Fruit fly (Drosophila melanogaster): ENCODE measurements around the gene CG5122.

Gene CG5122

DNA sequence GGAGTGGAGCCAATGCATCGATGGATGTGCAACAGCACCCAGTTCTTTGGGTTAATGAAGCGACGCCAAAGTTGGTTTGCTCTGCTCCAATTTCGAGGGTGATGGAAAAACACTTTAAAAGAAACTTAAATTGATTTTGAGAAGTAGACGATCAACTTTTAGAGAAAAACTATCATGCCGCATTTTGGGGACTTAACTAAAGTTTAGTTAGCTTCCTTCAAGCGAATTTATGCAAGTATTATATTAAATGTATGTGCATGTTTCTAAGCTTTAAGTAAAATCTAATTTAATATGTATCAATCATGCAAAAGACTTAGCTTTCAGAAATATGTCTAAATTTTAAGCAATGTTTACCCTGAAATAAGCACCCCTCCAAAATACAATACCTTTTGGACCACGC lies at the start of gene CG5122:
Gene CG5122, plus strand, starts transcription at position 301 of the 400 bp plus-strand sequence.
- TF ChIP-seq CG17801 (GFP tag; optimal IDR thresholded peaks at IDR 0.05; ENCODE audit: partially characterized antibody) = no peak

DNA sequence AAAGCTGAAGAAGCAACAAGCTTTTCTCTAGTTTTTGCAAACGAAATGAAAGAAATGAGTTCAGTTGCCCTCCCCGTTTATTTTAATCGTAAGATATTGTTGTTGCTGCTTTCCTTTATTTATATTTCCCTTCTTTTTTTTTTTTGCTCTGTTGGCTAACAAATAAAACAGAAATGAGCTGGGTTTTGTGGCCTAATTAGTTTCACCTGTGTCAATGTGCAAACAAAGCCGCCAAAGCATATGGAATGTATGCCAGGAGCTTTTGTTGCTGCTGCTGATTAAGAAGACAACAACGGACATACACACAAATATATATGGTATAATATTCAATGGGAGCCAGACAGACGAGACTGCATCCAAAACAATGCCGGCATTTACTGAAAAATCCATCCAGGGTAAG lies 48.2 kb upstream of the CG5122 start:
- no peak for TF ChIP-seq CG17801 (GFP tag; optimal IDR thresholded peaks at IDR 0.05; ENCODE audit: partially characterized antibody)

DNA sequence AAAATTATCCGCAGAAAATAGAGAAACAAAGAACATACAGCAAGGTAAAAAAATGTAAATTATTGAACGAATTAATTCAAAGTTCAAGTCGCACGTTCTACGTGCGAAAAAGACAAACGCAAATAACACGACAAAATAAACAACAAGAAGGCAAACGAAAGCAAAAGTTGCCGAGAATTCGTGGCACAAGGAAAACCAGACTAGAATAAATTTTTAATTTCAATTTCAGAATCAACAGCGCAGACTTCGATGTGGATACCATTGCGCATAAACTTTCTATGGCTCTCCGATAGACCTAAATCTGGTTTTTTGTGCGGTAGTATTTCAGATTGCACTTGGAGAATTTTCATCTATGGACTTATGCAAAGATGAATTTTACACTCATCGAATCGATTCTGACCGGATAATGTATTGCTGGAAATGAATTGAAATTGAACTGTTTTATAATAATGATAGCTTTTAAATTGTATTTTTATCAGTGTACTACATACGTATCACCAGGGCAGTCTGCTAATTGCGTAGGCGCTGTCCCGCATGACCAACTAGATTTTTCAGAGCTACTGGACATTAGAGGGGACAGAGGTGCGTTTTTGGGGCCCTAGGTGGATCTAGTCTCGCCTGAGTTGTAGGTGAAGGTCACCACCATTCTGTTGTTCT lies 46.8 kb upstream of the CG5122 start:
- TF ChIP-seq CG17801 (GFP tag; optimal IDR thresholded peaks at IDR 0.05; ENCODE audit: partially characterized antibody) = no peak

DNA sequence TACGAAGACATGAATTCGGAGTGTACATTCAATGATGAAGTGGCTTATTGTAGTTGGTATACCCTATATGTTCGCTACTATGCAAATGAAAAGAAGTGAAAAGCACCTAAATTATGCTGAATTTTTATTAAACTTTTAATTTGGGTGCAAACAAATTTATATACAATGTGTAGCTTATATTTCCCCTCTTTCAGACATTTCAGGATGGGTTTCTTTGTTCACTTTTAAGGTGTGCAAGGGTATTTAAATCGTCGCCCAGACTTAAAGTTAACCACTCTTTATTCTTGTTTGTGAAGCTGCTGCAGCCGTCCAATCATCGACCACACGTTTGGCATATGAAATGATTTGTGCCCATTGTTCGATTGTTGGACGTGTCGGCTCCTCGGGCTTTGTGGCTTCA lies 43.7 kb upstream of the CG5122 start:
- TF ChIP-seq CG17801 (GFP tag; optimal IDR thresholded peaks at IDR 0.05; ENCODE audit: partially characterized antibody) = no peak

DNA sequence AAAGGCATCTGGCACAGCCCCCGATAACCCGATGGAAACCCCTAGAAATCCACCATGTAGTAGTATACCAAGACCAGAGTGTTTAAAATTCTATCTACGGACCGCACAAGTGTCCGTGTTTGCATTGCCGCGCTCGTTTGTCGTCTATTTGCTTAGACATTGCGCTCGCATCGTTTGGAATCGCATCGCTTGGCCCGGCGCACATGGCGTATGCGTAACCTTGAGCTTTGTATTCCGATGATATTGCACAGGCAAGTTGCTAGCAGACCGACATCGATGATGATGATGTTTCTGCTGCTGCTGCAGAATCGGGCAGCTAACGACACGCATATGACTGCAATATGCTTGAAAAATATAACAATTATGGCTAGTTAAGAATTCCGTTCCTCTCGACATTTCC lies 41.8 kb upstream of the CG5122 start:
- no peak for TF ChIP-seq CG17801 (GFP tag; optimal IDR thresholded peaks at IDR 0.05; ENCODE audit: partially characterized antibody)

DNA sequence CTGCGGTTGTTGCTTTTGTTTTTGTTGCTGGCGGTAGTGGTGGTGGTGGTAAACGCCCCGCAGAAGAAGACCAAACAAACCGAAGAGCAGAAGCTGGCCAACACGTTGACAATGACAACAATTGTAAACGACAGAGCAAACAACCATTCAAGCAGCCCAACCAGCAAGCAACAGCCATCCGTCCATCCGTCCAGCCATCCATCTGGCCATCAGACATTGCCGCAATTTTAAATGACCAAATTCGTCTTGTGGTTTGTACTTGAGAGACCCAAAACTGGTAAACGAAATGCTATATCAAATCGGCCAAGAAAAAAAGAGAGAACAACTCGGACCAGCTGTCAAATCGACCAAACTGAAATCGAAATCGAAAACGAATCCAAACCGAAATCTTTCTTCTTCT lies 34.6 kb upstream of the CG5122 start:
- no peak for TF ChIP-seq CG17801 (GFP tag; optimal IDR thresholded peaks at IDR 0.05; ENCODE audit: partially characterized antibody)

DNA sequence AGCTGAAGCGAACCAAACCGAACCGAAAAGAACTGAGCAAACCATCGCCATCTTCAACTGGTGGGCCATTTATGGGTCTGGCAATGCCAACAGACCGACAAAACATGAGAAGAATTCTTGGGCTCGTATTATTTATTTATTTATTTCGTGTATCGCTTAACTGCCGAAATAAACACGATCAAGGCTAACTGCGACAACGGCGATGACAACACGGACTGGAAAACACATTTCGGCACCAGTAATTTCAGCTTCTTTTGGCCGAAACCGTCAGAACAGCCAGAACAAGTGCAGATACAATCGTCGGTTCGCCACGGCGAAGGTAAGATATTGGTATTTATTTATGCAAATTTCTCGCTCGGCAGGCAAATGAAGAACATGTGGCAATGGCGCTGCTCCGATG lies 33.2 kb upstream of the CG5122 start:
- TF ChIP-seq CG17801 (GFP tag; optimal IDR thresholded peaks at IDR 0.05; ENCODE audit: partially characterized antibody) = no peak

DNA sequence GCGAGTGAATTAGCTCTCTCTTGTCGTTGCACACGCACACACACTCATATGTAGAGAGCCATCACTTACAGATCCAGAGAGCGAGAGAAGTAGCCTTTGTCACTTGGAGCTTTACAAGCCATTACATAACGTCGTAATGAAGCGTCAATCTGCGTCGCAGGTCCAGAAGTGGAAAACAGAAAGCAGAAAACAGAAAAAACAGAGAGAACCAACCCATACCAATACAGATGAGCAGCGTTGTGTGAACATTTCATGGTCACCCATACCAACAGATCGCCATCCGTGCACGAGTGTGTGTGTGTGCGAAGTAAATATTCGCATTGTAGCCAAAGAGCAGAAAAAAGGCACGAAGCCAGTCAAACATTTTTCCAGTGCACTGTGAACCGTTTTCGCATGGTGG lies 32.1 kb upstream of the CG5122 start:
- TF ChIP-seq CG17801 (GFP tag; optimal IDR thresholded peaks at IDR 0.05; ENCODE audit: partially characterized antibody) = no peak

DNA sequence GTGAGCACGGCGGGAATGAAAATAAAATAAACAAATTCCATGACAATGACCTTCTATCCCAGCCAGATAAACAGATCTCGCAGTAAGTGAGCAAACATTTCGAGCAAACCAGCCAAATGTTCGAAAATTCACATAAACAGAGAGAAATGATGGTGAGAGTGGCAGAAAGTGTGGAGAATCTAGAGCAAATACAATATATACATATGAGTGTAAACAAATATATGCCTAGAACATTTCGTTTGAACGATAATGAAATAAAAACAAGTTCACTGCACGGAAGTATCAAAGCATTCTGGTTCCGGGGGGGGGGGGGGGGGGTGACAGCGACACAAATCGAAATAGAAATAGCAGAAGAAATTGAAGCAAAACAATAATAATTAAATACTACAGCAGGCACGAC lies 28.9 kb upstream of the CG5122 start:
- no peak for TF ChIP-seq CG17801 (GFP tag; optimal IDR thresholded peaks at IDR 0.05; ENCODE audit: partially characterized antibody)

DNA sequence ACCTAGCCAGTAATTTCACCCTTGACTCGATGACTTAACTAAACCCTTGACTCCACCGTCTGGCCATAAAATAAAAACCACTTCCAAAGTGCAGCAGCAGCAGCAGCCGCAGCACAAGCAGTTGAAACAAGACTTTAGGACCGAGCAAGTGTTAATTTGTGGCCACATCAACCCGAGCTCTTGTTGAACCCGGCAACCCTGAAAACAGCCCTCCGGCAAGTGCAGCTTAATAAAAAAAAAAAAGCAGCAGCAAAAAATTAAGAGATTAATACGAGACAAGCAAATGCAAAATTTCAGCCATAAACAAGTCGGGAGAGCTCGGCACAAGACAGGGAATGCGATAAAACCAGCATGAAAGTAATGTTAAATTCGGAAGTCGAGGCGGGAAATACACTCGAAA lies 25.6 kb upstream of the CG5122 start:
- no peak for TF ChIP-seq CG17801 (GFP tag; optimal IDR thresholded peaks at IDR 0.05; ENCODE audit: partially characterized antibody)

DNA sequence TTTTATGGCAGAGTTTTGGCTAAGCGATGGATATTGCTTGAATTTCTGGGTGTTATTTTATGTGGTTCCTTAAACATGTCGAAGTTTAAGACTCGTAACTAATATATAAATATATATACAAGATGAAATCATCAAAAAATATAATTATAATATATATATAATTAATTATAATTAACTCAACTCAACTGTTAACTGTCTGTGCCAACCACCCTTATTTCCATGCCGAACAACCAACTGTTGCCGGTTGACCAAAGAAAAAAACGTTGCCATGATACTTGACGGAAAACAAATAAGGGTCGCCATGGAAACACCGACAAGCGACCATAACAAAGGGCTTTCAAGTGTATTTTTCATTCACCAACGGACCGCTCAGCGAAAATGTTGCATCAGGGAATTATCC lies 23.9 kb upstream of the CG5122 start, which contains the start of gene Ttc30:
Gene Ttc30, plus strand, starts transcription at position 301 of the 400 bp plus-strand sequence.
- TF ChIP-seq CG17801 (GFP tag; optimal IDR thresholded peaks at IDR 0.05; ENCODE audit: partially characterized antibody) = no peak

DNA sequence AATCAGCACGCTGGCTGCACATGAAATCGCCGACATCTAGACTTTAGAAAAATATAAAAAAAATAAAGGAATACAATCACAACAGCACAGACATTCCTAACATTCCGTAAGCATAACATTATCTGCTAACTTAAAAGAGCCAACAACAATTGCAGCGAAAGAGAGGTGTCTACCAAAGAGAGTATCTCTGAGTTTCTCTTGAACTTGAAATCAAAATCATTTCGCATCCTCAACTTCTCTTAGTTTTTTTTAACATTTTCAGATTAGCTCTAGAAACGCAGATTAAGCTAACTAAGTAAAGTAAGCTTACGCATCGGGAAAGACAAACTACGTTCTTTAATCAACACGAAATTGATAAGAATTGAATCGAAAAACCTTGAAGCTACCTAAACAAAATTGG lies 16.8 kb upstream of the CG5122 start:
- TF ChIP-seq CG17801 (GFP tag; optimal IDR thresholded peaks at IDR 0.05; ENCODE audit: partially characterized antibody) = no peak

DNA sequence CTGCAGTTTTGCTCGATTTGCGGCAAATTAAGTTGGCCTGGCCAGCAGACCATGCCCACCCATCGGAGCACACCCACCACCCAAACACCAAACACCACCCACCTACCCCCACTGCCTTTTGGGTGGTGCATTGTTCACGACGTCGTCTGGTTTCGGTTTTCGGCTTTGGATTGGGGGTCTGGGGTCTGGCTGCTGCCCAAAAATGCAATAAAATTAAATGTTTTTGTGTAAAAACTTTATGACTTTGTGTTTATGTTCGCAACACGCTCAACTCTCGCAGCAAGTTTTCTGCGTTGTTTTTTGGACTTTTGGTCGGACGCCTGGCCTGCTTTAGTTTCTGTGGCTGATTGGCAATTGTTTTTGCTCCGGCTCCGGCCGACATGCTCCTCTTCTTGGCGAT lies 13.7 kb upstream of the CG5122 start:
- TF ChIP-seq CG17801 (GFP tag; optimal IDR thresholded peaks at IDR 0.05; ENCODE audit: partially characterized antibody) = no peak

DNA sequence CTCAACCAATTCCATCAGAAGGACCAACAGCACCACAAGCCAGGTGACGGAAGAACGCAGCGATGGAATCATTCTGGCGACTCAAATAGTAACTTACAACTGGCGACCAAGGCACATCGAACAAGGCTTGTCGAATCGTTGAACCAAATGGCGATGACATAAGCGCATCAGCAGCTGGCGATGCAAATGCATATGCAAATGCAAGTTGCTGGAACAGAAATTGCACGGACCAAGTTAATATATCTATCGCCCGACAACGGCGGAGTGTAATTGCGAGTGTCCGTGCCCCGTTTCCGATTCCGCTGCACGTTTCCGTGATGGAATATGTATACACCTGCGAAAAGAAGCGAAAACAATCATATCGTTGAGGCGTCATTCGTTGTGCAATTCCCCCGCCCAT lies 11.4 kb upstream of the CG5122 start, which contains the start of the genes CG44198 and CG43050:
Gene CG44198, minus strand, starts transcription at position 101 of the 400 bp plus-strand sequence.
Gene CG43050, plus strand, starts transcription at position 261 of the 400 bp plus-strand sequence.
- no peak for TF ChIP-seq CG17801 (GFP tag; optimal IDR thresholded peaks at IDR 0.05; ENCODE audit: partially characterized antibody)

DNA sequence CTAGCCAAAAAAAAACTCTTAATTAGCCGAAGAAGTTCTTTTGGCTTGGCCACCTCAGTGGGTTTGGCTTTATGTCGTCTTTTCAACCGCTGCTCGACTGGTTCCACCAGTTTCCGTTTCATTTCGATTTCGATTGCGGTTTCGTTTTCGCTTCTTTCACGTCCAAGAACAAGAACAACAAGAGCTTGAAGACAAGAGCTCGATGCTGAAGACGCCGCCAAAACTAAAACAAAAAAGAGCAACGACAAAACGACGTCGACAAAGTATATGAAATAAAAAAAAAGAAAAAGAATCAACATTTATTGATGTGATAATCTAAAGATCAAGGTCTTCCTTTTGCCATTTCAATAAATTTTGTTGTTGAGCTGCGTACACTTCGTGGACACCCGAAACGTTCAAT lies 7.9 kb upstream of the CG5122 start:
- no peak for TF ChIP-seq CG17801 (GFP tag; optimal IDR thresholded peaks at IDR 0.05; ENCODE audit: partially characterized antibody)

DNA sequence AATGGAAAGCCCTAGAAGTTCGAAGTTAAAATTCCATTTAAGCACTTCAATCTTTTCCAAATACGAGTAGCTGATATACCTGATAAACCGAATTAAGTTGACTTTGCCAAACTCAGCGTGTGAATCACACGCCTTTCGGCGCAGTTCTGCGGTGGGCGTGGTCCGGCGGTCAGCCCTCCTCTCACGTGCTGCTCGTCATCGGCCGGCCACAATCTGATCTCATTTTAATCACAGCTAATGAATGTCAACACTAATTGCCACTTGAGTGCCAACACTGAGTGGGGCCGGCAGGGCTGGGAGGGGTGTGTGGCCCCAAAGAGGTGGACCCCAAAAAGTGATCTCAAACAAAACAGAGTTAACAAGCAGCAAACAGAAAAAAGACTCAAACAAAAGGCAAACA lies 5.5 kb downstream of the CG5122 start:
- TF ChIP-seq CG17801 (GFP tag; optimal IDR thresholded peaks at IDR 0.05; ENCODE audit: partially characterized antibody) = no peak

DNA sequence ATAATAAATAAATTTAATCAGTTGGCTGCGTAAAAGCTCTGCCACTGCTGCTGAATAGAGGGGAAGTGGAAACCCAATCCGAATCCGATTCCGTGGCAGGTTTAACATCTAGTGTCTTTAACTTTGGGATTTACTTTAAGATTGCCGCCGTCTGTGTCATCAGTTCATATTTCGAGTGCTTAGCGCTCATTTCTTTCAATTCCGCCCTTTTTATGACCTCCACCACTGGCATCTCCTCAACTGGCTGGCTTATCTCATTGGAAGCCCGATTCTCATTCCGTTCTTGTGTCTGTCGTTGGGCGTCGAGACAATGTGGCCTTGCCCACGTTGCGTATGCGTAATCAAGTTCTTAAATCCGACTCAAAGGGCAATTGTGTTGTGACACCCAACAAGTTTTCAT lies 10.5 kb downstream of the CG5122 start:
- no peak for TF ChIP-seq CG17801 (GFP tag; optimal IDR thresholded peaks at IDR 0.05; ENCODE audit: partially characterized antibody)
